Worm (Caenorhabditis elegans) whole organism, midembryonic: ENCODE results near the gene cap-1.

Source experiments
- T22C8.4 ChIP-seq: fragments of 200-800 bp; sonication (Bioruptor generic); IDR thresholded peaks from 2 replicates; pipeline ENCODE4 v1.3.6; 2022; ENCODE audit warnings: missing genetic modification characterization, missing compliant biosample characterization
- cog-1 ChIP-seq: sonication (generic microtip); optimal IDR thresholded peaks from 2 replicates; lab custom pipeline; 2016; ENCODE audit warnings: missing genetic modification characterization, missing compliant biosample characterization
- flt-1 ChIP-seq: fragments of 200-800 bp; sonication (Bioruptor generic); IDR thresholded peaks from 2 replicates; pipeline ENCODE4 v1.3.6; 2022; ENCODE audit warnings: missing genetic modification characterization, missing compliant biosample characterization
- klf-2 ChIP-seq: fragments of 200-800 bp; sonication (Bioruptor generic); conservative IDR thresholded peaks from 2 replicates; pipeline ENCODE4 v1.3.6; 2022; ENCODE audit warnings: missing genetic modification reagents, missing genetic modification characterization, missing compliant biosample characterization
- med-1 ChIP-seq: sonication (generic microtip); optimal IDR thresholded peaks from 2 replicates; lab custom pipeline; 2017; ENCODE audit warnings: missing genetic modification characterization, mild to moderate bottlenecking, missing compliant biosample characterization, antibody characterized with exemption, missing genetic modification reagents; ENCODE audit not compliant: insufficient read depth
- ref-1 ChIP-seq: fragments of 200-800 bp; sonication (Bioruptor generic); conservative IDR thresholded peaks from 2 replicates; pipeline ENCODE4 v1.3.6; 2022; ENCODE audit warnings: missing genetic modification reagents, missing genetic modification characterization, missing compliant biosample characterization
- tab-1 ChIP-seq: fragments of 200-800 bp; sonication (Bioruptor generic); IDR thresholded peaks from 2 replicates; pipeline ENCODE4 v1.3.6; 2022; ENCODE audit warnings: missing genetic modification characterization, missing compliant biosample characterization
- ztf-23 ChIP-seq: fragments of 200-800 bp; sonication (Bioruptor generic); IDR thresholded peaks from 2 replicates; pipeline ENCODE4 v1.3.6; 2022; ENCODE audit warnings: missing genetic modification reagents, missing genetic modification characterization, missing compliant biosample characterization
- ztf-29 ChIP-seq: fragments of 200-800 bp; sonication (Bioruptor generic); IDR thresholded peaks from 2 replicates; pipeline ENCODE4 v1.3.6; 2022; ENCODE audit warnings: missing genetic modification reagents, missing genetic modification characterization, missing compliant biosample characterization

Gene cap-1

DNA sequence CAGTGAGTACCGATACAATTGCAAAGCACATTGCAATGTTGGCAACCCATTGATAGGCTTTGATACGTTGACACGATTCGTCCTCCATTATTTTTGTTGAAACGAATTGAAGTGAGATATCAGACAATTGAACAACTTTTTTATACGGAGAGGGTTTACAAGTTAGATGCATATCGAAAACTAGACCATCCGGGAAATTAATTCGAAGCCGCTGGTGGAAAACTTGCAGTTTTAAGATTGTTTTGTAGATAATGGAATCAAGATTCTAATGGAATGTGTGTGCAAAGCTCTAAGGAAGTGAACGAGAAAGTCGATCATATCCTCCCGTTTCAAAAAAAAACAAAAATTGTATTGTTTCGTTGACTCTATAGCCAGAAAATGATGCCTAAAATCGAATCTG is 16.5 kb upstream of the cap-1 start, which contains the start of gene col-114:
Gene col-114, minus strand, starts transcription at position 101 of the 400 bp plus-strand sequence.
- TF ChIP-seq klf-2 (GFP tag; lab: Robert Waterston, UW) (no peak), ztf-29 (GFP tag; lab: Robert Waterston, UW) (no peak), ref-1 (no peak), med-1 (GFP tag; lab: Kevin White, UChicago) (no peak), tab-1 (GFP tag; lab: Robert Waterston, UW) (no peak), cog-1 (tag; lab: Kevin White, UChicago) (no peak), flt-1 (no peak), ztf-23 (GFP tag; lab: Robert Waterston, UW) (no peak), T22C8.4 (GFP tag; lab: Robert Waterston, UW) (no peak)

DNA sequence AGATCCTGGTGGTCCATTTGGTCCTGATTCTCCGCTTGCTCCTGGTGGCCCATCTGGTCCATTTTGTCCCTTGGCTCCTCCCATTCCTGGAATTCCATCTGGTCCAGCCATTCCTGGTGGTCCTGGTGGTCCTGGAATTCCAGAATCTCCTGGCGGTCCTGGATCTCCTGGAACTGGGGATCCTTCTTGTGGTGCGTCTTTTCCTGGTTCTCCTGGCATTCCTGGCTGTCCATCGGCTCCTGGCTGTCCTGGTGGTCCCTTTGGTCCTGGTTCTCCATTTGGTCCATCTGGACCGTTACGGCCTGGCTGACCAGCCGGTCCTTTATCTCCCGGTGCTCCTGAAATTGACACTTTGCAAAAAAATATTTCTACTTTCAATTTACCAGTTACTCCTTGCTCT is 15.6 kb upstream of the cap-1 start:
- TF ChIP-seq tab-1 (GFP tag; lab: Robert Waterston, UW) (no peak), ztf-23 (GFP tag; lab: Robert Waterston, UW) (no peak), T22C8.4 (GFP tag; lab: Robert Waterston, UW) (no peak), cog-1 (tag; lab: Kevin White, UChicago) (no peak), klf-2 (GFP tag; lab: Robert Waterston, UW) (no peak), flt-1 (no peak), med-1 (GFP tag; lab: Kevin White, UChicago) (no peak), ztf-29 (GFP tag; lab: Robert Waterston, UW) (no peak), ref-1 (no peak)

DNA sequence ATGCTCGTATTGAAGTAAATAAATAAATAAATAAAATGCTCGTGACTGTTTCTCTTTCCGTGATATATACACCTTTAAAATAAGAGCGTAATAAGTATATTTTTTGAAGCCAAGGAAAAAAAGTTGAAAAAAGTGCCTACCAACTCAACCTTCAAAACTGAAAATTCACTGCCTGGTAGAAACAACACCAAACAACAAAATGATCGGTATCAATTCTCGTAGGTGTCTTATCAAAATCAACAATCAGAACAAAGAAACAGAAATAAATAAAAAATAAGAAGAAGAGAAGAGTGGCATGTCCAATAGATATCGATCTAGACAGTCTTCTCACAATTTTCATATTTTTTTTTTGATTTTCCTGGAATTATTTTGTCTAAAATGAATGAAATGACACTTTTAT is 13.9 kb upstream of the cap-1 start, which contains the start of gene afmd-1:
Gene afmd-1, plus strand, starts transcription at position 316 of the 400 bp plus-strand sequence.
- TF ChIP-seq ztf-29 (GFP tag; lab: Robert Waterston, UW) (no peak), klf-2 (GFP tag; lab: Robert Waterston, UW) (no peak), med-1 (GFP tag; lab: Kevin White, UChicago) (no peak), tab-1 (GFP tag; lab: Robert Waterston, UW) (no peak), cog-1 (tag; lab: Kevin White, UChicago) (no peak)

DNA sequence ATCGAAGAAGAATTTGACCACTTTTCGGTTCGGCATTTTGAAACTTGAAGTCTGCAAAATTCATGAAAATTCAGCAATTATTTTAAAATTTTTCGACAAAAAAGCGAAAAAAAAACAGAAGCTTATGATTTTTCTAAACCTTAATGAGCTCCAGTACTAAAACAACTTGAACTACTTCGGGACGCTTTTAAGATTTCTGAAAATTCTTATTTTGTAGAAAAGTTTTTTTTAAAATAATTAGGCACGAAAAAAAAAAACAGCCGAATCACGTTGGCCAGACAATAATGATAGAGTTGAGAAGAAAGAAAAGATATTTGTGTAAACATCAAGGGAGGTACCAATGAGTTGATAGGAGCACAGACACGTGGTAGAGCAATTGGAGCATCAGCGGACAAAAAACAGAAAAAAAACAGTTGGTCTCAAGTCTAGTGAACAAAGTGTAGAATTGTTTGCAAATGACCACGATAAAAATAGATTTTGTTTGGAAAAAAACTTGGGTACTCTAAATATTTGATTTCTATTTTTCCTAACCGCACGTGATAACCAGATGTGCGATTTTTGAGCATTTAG is 12.3 kb upstream of the cap-1 start, which contains the start of gene gstk-2:
Gene gstk-2, minus strand, starts transcription at position 51 of the 570 bp plus-strand sequence.
- TF ChIP-seq ztf-23 (GFP tag; lab: Robert Waterston, UW) (no peak), klf-2 (GFP tag; lab: Robert Waterston, UW) (no peak), T22C8.4 (GFP tag; lab: Robert Waterston, UW) (no peak), flt-1 (no peak), ref-1 (no peak), cog-1 (tag; lab: Kevin White, UChicago) (no peak), tab-1 (GFP tag; lab: Robert Waterston, UW) (no peak), ztf-29 (GFP tag; lab: Robert Waterston, UW) (no peak), med-1 (GFP tag; lab: Kevin White, UChicago) (no peak)

DNA sequence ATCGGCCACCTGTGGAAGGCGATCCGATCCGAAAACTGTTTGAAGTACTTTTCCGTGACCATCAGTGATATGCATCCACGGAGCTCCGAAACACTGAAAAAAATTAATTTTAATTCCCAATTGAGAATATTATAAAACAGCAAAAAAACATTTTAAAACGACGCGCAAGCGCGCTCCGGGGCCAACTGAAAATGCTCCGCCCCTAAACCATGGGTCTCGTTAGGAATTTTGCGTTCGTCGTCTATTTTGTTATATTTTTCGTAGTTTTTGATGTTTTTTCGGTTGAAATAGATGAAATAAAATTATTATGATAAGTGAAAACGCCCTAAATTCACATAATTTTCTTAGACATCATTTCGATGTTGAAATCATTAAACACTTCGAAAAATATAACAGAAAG is 10.5 kb upstream of the cap-1 start:
- TF ChIP-seq flt-1 (no peak), cog-1 (tag; lab: Kevin White, UChicago) (no peak), klf-2 (GFP tag; lab: Robert Waterston, UW) (no peak), ztf-29 (GFP tag; lab: Robert Waterston, UW) (no peak)

DNA sequence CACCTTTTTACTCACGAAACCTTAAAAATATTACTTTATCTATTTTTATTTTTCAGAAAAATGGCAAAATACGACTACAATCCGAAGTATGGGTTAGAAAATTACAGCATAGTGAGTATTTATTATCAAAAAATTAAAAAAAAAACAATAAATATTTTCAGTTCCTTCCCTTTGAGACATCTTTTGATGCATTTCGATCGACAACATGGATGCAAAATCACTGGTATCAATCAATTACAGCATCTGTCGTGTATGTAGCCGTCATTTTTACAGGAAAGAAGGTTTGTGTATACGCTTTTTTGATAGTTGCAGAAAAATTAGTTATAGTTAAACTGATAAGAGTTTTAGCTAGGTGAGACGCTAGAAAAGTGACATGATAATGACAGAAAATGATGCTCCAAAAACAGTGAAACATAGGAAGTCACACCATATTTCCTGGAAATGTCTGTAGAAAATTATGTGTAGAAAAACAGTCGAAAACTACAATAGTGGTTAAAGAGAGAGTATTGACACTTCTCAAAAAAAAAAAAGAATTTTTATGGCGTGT is 7.7 kb upstream of the cap-1 start, which contains the start of gene elo-3:
Gene elo-3, plus strand, starts transcription at position 51 of the 547 bp plus-strand sequence.
- TF ChIP-seq cog-1 (tag; lab: Kevin White, UChicago): no peak
- no peak for TF ChIP-seq tab-1 (GFP tag; lab: Robert Waterston, UW)
- TF ChIP-seq T22C8.4 (GFP tag; lab: Robert Waterston, UW): no peak
- TF ChIP-seq ztf-29 (GFP tag; lab: Robert Waterston, UW): no peak
- TF ChIP-seq flt-1: no peak
- TF ChIP-seq klf-2 (GFP tag; lab: Robert Waterston, UW): no peak
- no peak for TF ChIP-seq ztf-23 (GFP tag; lab: Robert Waterston, UW)
- TF ChIP-seq ref-1: no peak
- TF ChIP-seq med-1 (GFP tag; lab: Kevin White, UChicago): no peak

DNA sequence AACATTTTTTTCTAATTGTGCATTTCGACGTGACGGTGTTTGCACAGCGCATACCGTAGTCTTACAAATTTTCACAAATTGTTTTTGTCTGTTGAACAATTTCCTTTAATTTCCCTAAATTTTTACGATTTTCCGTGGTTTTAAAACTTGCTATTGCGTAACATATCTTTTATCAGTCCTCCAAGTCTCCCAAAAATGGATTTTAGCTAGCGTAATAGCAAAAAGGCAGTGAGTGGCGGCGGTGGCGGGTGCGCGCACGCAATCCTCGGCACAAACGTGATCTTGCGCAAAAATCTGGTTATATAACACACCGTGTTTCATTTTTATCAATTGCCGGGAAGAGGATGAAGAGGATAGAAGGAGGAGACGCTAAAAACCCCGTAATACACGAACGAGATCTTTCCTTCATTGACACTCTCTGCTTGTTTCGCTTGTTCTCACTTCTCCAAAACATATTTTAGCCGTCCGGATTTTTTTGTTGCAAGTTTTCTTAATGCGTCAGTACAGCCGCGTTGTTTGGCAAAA is 6.3 kb upstream of the cap-1 start:
- TF ChIP-seq tab-1 (GFP tag; lab: Robert Waterston, UW) (no peak), cog-1 (tag; lab: Kevin White, UChicago) (no peak), klf-2 (GFP tag; lab: Robert Waterston, UW) (no peak), T22C8.4 (GFP tag; lab: Robert Waterston, UW) (no peak), ztf-23 (GFP tag; lab: Robert Waterston, UW) (no peak), flt-1 (no peak), ref-1 (no peak), ztf-29 (GFP tag; lab: Robert Waterston, UW) (no peak), med-1 (GFP tag; lab: Kevin White, UChicago) (no peak)

DNA sequence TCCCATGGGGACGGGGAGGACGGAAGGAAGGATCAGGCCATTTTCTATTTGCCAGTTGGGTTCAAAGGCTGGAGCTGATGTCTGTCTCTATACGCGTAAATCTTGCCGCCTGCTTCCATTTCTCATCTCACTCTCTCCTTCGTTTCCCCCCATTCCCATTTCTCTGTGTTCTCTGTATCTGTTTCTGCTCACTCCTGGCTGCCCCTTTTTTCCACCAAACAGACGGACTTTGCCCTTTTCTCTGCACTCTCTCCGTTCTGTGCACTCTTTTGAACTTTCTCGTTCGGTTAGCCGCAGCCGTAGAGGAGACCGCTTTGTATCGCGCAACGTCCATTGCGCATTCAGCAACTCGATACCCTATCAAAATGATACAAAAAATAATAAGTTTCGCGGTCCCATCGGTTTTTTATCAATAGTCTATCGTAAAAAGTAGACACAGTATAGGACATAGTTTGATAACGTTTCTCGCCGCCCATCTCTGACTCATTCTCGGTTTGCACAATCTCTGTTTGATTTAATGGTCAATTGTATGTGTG is 5.4 kb upstream of the cap-1 start:
- TF ChIP-seq ztf-29 (GFP tag; lab: Robert Waterston, UW): no peak
- peak; percentile 68 for TF ChIP-seq flt-1
- no peak for TF ChIP-seq med-1 (GFP tag; lab: Kevin White, UChicago)
- peak; percentile 58 for TF ChIP-seq cog-1 (tag; lab: Kevin White, UChicago)
- TF ChIP-seq T22C8.4 (GFP tag; lab: Robert Waterston, UW): no peak
- TF ChIP-seq ztf-23 (GFP tag; lab: Robert Waterston, UW): peak; percentile 55; the same call in 1 of the 2 replicates
- TF ChIP-seq tab-1 (GFP tag; lab: Robert Waterston, UW): 0 out of 2 replicates have a peak, but pooled peaks have one; percentile 52
- TF ChIP-seq ref-1: no peak
- no peak for TF ChIP-seq klf-2 (GFP tag; lab: Robert Waterston, UW)

DNA sequence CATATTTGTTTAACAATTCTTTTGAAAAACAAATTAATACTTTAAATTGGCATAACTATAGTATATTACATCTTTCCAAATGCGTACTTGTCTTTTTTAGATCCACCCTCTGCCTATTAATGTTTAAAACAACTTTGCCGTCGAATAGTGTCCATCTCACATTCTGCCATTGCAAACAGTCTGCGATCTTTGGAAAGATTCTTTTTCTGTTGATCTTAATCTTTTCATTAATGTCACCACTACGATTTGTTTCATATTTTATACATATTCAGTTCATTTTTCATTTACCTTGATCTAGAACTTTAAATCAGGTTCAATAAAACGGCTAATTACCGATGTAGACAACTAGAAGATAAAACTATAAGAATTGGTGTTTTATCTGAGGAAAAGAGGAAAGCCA is 4.6 kb upstream of the cap-1 start:
- TF ChIP-seq cog-1 (tag; lab: Kevin White, UChicago) (no peak), ztf-23 (GFP tag; lab: Robert Waterston, UW) (no peak), tab-1 (GFP tag; lab: Robert Waterston, UW) (no peak), klf-2 (GFP tag; lab: Robert Waterston, UW) (no peak), flt-1 (no peak), T22C8.4 (GFP tag; lab: Robert Waterston, UW) (no peak), ref-1 (no peak)
